Worm (Caenorhabditis elegans) whole organism, early embryonic: ENCODE results near the gene zak-1.

Experiments
- B0310.2 ChIP-seq: sonication (generic microtip); optimal IDR thresholded peaks from 2 replicates; lab custom pipeline; 2016; ENCODE audit warnings: mild to moderate bottlenecking, missing genetic modification characterization, missing compliant biosample characterization
- aly-1 ChIP-seq: sonication (generic microtip); optimal IDR thresholded peaks from 2 replicates; lab custom pipeline; 2016; ENCODE audit warnings: missing genetic modification characterization, missing compliant biosample characterization
- ama-1 ChIP-seq: fragments of 150-350 bp; optimal IDR thresholded peaks from 2 replicates; lab custom pipeline; 2014
- ceh-36 ChIP-seq: sonication (generic microtip); optimal IDR thresholded peaks from 2 replicates; lab custom pipeline; 2016; ENCODE audit warnings: missing genetic modification characterization, inconsistent platforms, missing compliant biosample characterization
- ets-7 ChIP-seq: sonication (generic microtip); optimal IDR thresholded peaks from 2 replicates; lab custom pipeline; 2016; ENCODE audit warnings: missing genotype, missing genetic modification characterization, missing compliant biosample characterization
- flt-1 ChIP-seq: fragments of 200-800 bp; sonication (Bioruptor generic); IDR thresholded peaks from 2 replicates; pipeline ENCODE4 v1.3.6; 2022; ENCODE audit warnings: missing genetic modification characterization, missing compliant biosample characterization
- hnd-1 ChIP-seq: sonication (generic microtip); optimal IDR thresholded peaks from 2 replicates; lab custom pipeline; 2016; ENCODE audit warnings: missing genetic modification characterization, missing compliant biosample characterization
- pes-1 ChIP-seq: fragments of 200-800 bp; sonication (Bioruptor generic); IDR thresholded peaks from 2 replicates; pipeline ENCODE4 v1.3.6; 2022; ENCODE audit warnings: missing genetic modification reagents, missing genetic modification characterization, missing compliant biosample characterization
- scrt-1 ChIP-seq: fragments of 200-800 bp; sonication (Bioruptor generic); IDR thresholded peaks from 2 replicates; pipeline ENCODE4 v1.3.6; 2022; ENCODE audit warnings: missing genetic modification characterization, missing compliant biosample characterization
- sea-1 ChIP-seq: fragments of 200-800 bp; sonication (Bioruptor generic); conservative IDR thresholded peaks from 2 replicates; pipeline ENCODE4 v1.3.6; 2022; ENCODE audit warnings: missing genetic modification characterization, missing compliant biosample characterization
- tbx-11 ChIP-seq: fragments of 200-800 bp; sonication (Bioruptor generic); IDR thresholded peaks from 2 replicates; pipeline ENCODE4 v1.3.6; 2022; ENCODE audit warnings: missing genetic modification characterization, missing compliant biosample characterization
- tbx-37 ChIP-seq: fragments of 200-800 bp; sonication (Bioruptor generic); conservative IDR thresholded peaks from 2 replicates; pipeline ENCODE4 v1.3.6; 2022; ENCODE audit warnings: missing genetic modification reagents, missing genetic modification characterization, missing compliant biosample characterization
- tra-4 ChIP-seq: sonication (generic microtip); optimal IDR thresholded peaks from 2 replicates; lab custom pipeline; 2017; ENCODE audit warnings: missing genetic modification characterization, missing compliant biosample characterization

- TF ChIP-seq ama-1 (lab: Kevin White, UChicago) (no peak), B0310.2 (tag; lab: Kevin White, UChicago) (no peak), tra-4 (tag; lab: Kevin White, UChicago) (no peak), ets-7 (no peak), scrt-1 (GFP tag; lab: Robert Waterston, UW) (no peak), tbx-11 (GFP tag; lab: Robert Waterston, UW) (no peak), sea-1 (GFP tag; lab: Robert Waterston, UW) (no peak), hnd-1 (tag; lab: Kevin White, UChicago) (no peak), ceh-36 (no peak), tbx-37 (GFP tag; lab: Robert Waterston, UW) (no peak), pes-1 (GFP tag; lab: Robert Waterston, UW) (no peak), flt-1 (GFP tag; lab: Robert Waterston, UW) (no peak), aly-1 (tag; lab: Kevin White, UChicago) (no peak)
Measured at ce11 chrIII:6900609-6901008, 44.0 kb upstream of the zak-1 start.
